Worm (Caenorhabditis elegans): ENCODE data around the gene T16G1.13.

DNA sequence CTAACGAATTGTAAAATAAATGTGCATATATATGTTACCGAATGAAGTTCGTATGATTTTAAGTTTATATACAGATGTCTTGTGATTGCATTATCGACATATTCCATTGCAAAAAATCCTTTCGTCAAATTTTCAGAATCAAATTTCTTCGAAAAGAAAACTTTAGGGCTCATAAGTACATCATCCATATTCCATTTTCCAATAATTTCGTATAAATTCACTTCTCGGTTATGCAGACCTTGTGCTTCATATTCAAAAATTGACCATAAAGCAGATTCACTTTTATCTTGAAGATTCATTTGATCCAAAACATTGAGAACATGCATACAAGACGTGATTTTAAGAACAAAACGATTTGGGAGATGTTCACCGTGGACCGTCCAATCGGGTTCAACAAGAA lies 6.3 kb upstream of the T16G1.13 start:
- TF ChIP-seq ceh-8 (GFP tag; optimal IDR thresholded peaks at IDR 0.05), result no peak
- TF ChIP-seq lin-39 (tag; optimal IDR thresholded peaks at IDR 0.05), result no peak
- TF ChIP-seq nhr-11 (tag; optimal IDR thresholded peaks at IDR 0.05), result no peak
- no peak for TF ChIP-seq efl-3 (GFP tag; optimal IDR thresholded peaks at IDR 0.05)
- no peak for TF ChIP-seq ces-1 (GFP tag; optimal IDR thresholded peaks at IDR 0.05)
- TF ChIP-seq nhr-76 (tag; optimal IDR thresholded peaks at IDR 0.05), result no peak
- TF ChIP-seq nhr-47 (tag; optimal IDR thresholded peaks at IDR 0.05), result no peak
- TF ChIP-seq nhr-90 (tag; optimal IDR thresholded peaks at IDR 0.05; ENCODE audit: poor library complexity), result no peak
- TF ChIP-seq jun-1 (tag; optimal IDR thresholded peaks at IDR 0.05), result no peak
- no peak for TF ChIP-seq lin-13 (GFP tag; optimal IDR thresholded peaks at IDR 0.05)
